Fruit fly (Drosophila melanogaster) whole organism, embryonic: ENCODE results near the gene ND-B16.6.

Experiments
- Atf3 ChIP-seq: fragments of 200-800 bp; sonication (Bioruptor generic); optimal IDR thresholded peaks from 3 replicates; lab custom pipeline; 2016; ENCODE audit warnings: missing biosample characterization, missing genetic modification characterization
- BEAF-32 ChIP-seq: fragments of 200-800 bp; sonication (Bioruptor generic); optimal IDR thresholded peaks from 3 replicates; lab custom pipeline; 2017; ENCODE audit warnings: missing biosample characterization, missing genetic modification characterization, mild to moderate bottlenecking, moderate library complexity, missing genetic modification reagents
- Blimp-1 ChIP-seq: fragments of 200-800 bp; sonication (Bioruptor generic); optimal IDR thresholded peaks from 3 replicates; lab custom pipeline; 2018; ENCODE audit warnings: missing biosample characterization, missing genetic modification characterization, mild to moderate bottlenecking, moderate library complexity, missing genetic modification reagents
- CG1024 ChIP-seq: fragments of 200-800 bp; sonication (Bioruptor generic); IDR thresholded peaks from 2 replicates; pipeline ENCODE4 v1.3.6; 2022; ENCODE audit warnings: missing biosample characterization, missing genetic modification characterization
- CG11695 ChIP-seq: fragments of 200-800 bp; sonication (Bioruptor generic); IDR thresholded peaks from 3 replicates; pipeline ENCODE4 v1.3.6; 2022; ENCODE audit warnings: missing biosample characterization, missing genetic modification characterization
- CG13624 ChIP-seq: fragments of 200-800 bp; sonication (Bioruptor generic); optimal IDR thresholded peaks from 2 replicates; lab custom pipeline; 2016; ENCODE audit warnings: missing biosample characterization, missing genetic modification characterization
- CG13775 ChIP-seq: fragments of 200-800 bp; sonication (Bioruptor generic); optimal IDR thresholded peaks from 3 replicates; lab custom pipeline; 2017; ENCODE audit warnings: missing biosample characterization, mild to moderate bottlenecking, missing genetic modification characterization
- CG1602 ChIP-seq: fragments of 200-800 bp; sonication (Bioruptor generic); optimal IDR thresholded peaks from 3 replicates; lab custom pipeline; 2016; ENCODE audit warnings: missing biosample characterization, missing genetic modification characterization
- CG1603 ChIP-seq: fragments of 200-800 bp; sonication (Bioruptor generic); optimal IDR thresholded peaks from 2 replicates; lab custom pipeline; 2019; ENCODE audit warnings: missing biosample characterization, mild to moderate bottlenecking, missing genetic modification characterization, moderate library complexity
- CG18619 ChIP-seq: fragments of 200-800 bp; sonication (Bioruptor generic); optimal IDR thresholded peaks from 3 replicates; lab custom pipeline; 2017; ENCODE audit warnings: missing biosample characterization, mild to moderate bottlenecking, missing genetic modification characterization
- CG2120 ChIP-seq: fragments of 200-800 bp; sonication (Bioruptor generic); optimal IDR thresholded peaks from 3 replicates; lab custom pipeline; 2016; ENCODE audit warnings: missing biosample characterization, missing genetic modification characterization
- CG3163 ChIP-seq: fragments of 200-800 bp; sonication (Bioruptor generic); optimal IDR thresholded peaks from 3 replicates; lab custom pipeline; 2016; ENCODE audit warnings: missing biosample characterization, missing genetic modification characterization
- CG32767 ChIP-seq: fragments of 200-800 bp; sonication (Bioruptor generic); IDR thresholded peaks from 2 replicates; pipeline ENCODE4 v1.3.6; 2022; ENCODE audit warnings: missing biosample characterization, missing genetic modification characterization
- CG34224 ChIP-seq: fragments of 200-800 bp; sonication (Bioruptor generic); IDR thresholded peaks from 3 replicates; pipeline ENCODE4 v1.3.6; 2022; ENCODE audit warnings: missing biosample characterization, missing genetic modification characterization; ENCODE audit not compliant: partially characterized antibody
- CG34376 ChIP-seq: fragments of 200-800 bp; sonication (Bioruptor generic); optimal IDR thresholded peaks from 2 replicates; lab custom pipeline; 2018; ENCODE audit warnings: missing biosample characterization, mild to moderate bottlenecking, missing genetic modification characterization
- CG6689 ChIP-seq: fragments of 200-800 bp; sonication (Bioruptor generic); IDR thresholded peaks from 2 replicates; pipeline ENCODE4 v1.3.6; 2022; ENCODE audit warnings: missing biosample characterization, missing genetic modification characterization
- CG9817 ChIP-seq: fragments of 200-800 bp; sonication (Bioruptor generic); optimal IDR thresholded peaks from 2 replicates; lab custom pipeline; 2018; ENCODE audit warnings: missing biosample characterization, mild to moderate bottlenecking, missing genetic modification characterization, moderate library complexity
- Doc2 ChIP-seq: fragments of 200-800 bp; sonication (Bioruptor generic); IDR thresholded peaks from 2 replicates; pipeline ENCODE4 v1.3.6; 2022; ENCODE audit warnings: missing biosample characterization, missing genetic modification characterization
- Fer2 ChIP-seq: fragments of 200-800 bp; sonication (Bioruptor generic); optimal IDR thresholded peaks from 2 replicates; lab custom pipeline; 2018; ENCODE audit warnings: missing biosample characterization, mild to moderate bottlenecking, missing genetic modification characterization, moderate library complexity
- HHEX ChIP-seq: fragments of 200-800 bp; sonication (Bioruptor generic); optimal IDR thresholded peaks from 3 replicates; lab custom pipeline; 2017; ENCODE audit warnings: missing biosample characterization, mild to moderate bottlenecking, missing genetic modification characterization, missing genetic modification reagents
- HLHmδ ChIP-seq: fragments of 200-800 bp; sonication (Bioruptor generic); optimal IDR thresholded peaks from 2 replicates; lab custom pipeline; 2018; ENCODE audit warnings: missing biosample characterization, mild to moderate bottlenecking, missing genetic modification characterization, moderate library complexity
- MESR4 ChIP-seq: fragments of 200-800 bp; sonication (Bioruptor generic); optimal IDR thresholded peaks from 2 replicates; lab custom pipeline; 2018; ENCODE audit warnings: missing biosample characterization, mild to moderate bottlenecking, missing genetic modification characterization, moderate library complexity
- MTF-1 ChIP-seq: fragments of 200-800 bp; sonication (Bioruptor generic); optimal IDR thresholded peaks from 2 replicates; lab custom pipeline; 2018; ENCODE audit warnings: missing biosample characterization, mild to moderate bottlenecking, missing genetic modification characterization, borderline replicate concordance
- Mad ChIP-seq: fragments of 200-800 bp; sonication (Bioruptor generic); optimal IDR thresholded peaks from 2 replicates; lab custom pipeline; 2016; ENCODE audit warnings: missing biosample characterization, missing genetic modification characterization
- Meics ChIP-seq: fragments of 200-800 bp; sonication (Bioruptor generic); optimal IDR thresholded peaks from 2 replicates; lab custom pipeline; 2017; ENCODE audit warnings: missing biosample characterization, mild to moderate bottlenecking, missing genetic modification characterization
- Mes4 ChIP-seq: fragments of 200-800 bp; sonication (Bioruptor generic); optimal IDR thresholded peaks from 2 replicates; lab custom pipeline; 2016; ENCODE audit warnings: missing biosample characterization, missing genetic modification characterization
- Myb ChIP-seq: fragments of 200-800 bp; sonication (Bioruptor generic); optimal IDR thresholded peaks from 2 replicates; lab custom pipeline; 2016; ENCODE audit warnings: missing biosample characterization, missing genetic modification characterization
- Sox102F ChIP-seq: fragments of 200-800 bp; sonication (Bioruptor generic); optimal IDR thresholded peaks from 2 replicates; lab custom pipeline; 2018; ENCODE audit warnings: missing biosample characterization, mild to moderate bottlenecking, missing genetic modification characterization, moderate library complexity
- Tbp ChIP-seq: fragments of >200 bp; optimal IDR thresholded peaks from 2 replicates; lab custom pipeline; 2018; ENCODE audit warnings: missing biosample characterization, missing genetic modification characterization
- bbx ChIP-seq: fragments of 200-800 bp; sonication (Bioruptor generic); IDR thresholded peaks from 2 replicates; pipeline ENCODE4 v1.3.6; 2022; ENCODE audit warnings: missing biosample characterization, missing genetic modification characterization; ENCODE audit not compliant: partially characterized antibody
- chn ChIP-seq: fragments of 200-800 bp; sonication (Bioruptor generic); optimal IDR thresholded peaks from 2 replicates; lab custom pipeline; 2016; ENCODE audit warnings: missing biosample characterization, missing genetic modification characterization
- crol ChIP-seq: fragments of 200-800 bp; sonication (Bioruptor generic); IDR thresholded peaks from 2 replicates; pipeline ENCODE4 v1.3.6; 2022; ENCODE audit warnings: missing biosample characterization, missing genetic modification characterization
- cwo ChIP-seq: fragments of 200-800 bp; sonication (Bioruptor generic); optimal IDR thresholded peaks from 3 replicates; lab custom pipeline; 2017; ENCODE audit warnings: missing biosample characterization, missing genetic modification characterization, mild to moderate bottlenecking, moderate library complexity, missing genetic modification reagents
- dati ChIP-seq: fragments of 200-800 bp; sonication (Bioruptor generic); IDR thresholded peaks from 2 replicates; pipeline ENCODE4 v1.3.6; 2022; ENCODE audit warnings: missing biosample characterization, missing genetic modification characterization
- fd102C ChIP-seq: fragments of 200-800 bp; sonication (Bioruptor generic); optimal IDR thresholded peaks from 2 replicates; lab custom pipeline; 2018; ENCODE audit warnings: missing biosample characterization, mild to moderate bottlenecking, missing genetic modification characterization, moderate library complexity
- gfzf ChIP-seq: fragments of 200-800 bp; sonication (Bioruptor generic); optimal IDR thresholded peaks from 2 replicates; lab custom pipeline; 2016; ENCODE audit warnings: missing biosample characterization, mild to moderate bottlenecking, missing genetic modification characterization, moderate library complexity
- gro ChIP-seq: fragments of 200-800 bp; sonication (Bioruptor generic); optimal IDR thresholded peaks from 2 replicates; lab custom pipeline; 2016; ENCODE audit warnings: missing biosample characterization, missing genetic modification characterization
- knrl ChIP-seq: fragments of 200-800 bp; sonication (Bioruptor generic); IDR thresholded peaks from 3 replicates; pipeline ENCODE4 v1.3.6; 2022; ENCODE audit warnings: missing biosample characterization, missing genetic modification characterization; ENCODE audit not compliant: partially characterized antibody
- lab ChIP-seq: fragments of 200-800 bp; sonication (Bioruptor generic); optimal IDR thresholded peaks from 3 replicates; lab custom pipeline; 2017; ENCODE audit warnings: missing biosample characterization, missing genetic modification characterization, mild to moderate bottlenecking, moderate library complexity, missing genetic modification reagents
- maf-S ChIP-seq: fragments of 200-800 bp; sonication (Bioruptor generic); optimal IDR thresholded peaks from 2 replicates; lab custom pipeline; 2016; ENCODE audit warnings: missing biosample characterization, missing genetic modification characterization
- nau ChIP-seq: fragments of 200-800 bp; sonication (Bioruptor generic); optimal IDR thresholded peaks from 3 replicates; lab custom pipeline; 2017; ENCODE audit warnings: missing biosample characterization, mild to moderate bottlenecking, missing genetic modification characterization, missing genetic modification reagents
- nom ChIP-seq: fragments of 200-800 bp; sonication (Bioruptor generic); optimal IDR thresholded peaks from 2 replicates; lab custom pipeline; 2017; ENCODE audit warnings: missing biosample characterization, missing genetic modification characterization, mild to moderate bottlenecking, moderate library complexity, missing genetic modification reagents
- peb ChIP-seq: fragments of 200-800 bp; sonication (Bioruptor generic); IDR thresholded peaks from 2 replicates; pipeline ENCODE4 v1.3.6; 2022; ENCODE audit warnings: missing biosample characterization, missing genetic modification characterization
- sisA ChIP-seq: fragments of 200-800 bp; sonication (Bioruptor generic); IDR thresholded peaks from 2 replicates; pipeline ENCODE4 v1.3.6; 2022; ENCODE audit warnings: missing biosample characterization, missing genetic modification characterization
- so ChIP-seq: fragments of 200-800 bp; sonication (Bioruptor generic); IDR thresholded peaks from 3 replicates; pipeline ENCODE4 v1.3.6; 2022; ENCODE audit warnings: missing biosample characterization, missing genetic modification characterization
- stwl ChIP-seq: fragments of 200-800 bp; sonication (Bioruptor generic); optimal IDR thresholded peaks from 3 replicates; lab custom pipeline; 2018; ENCODE audit warnings: missing biosample characterization, mild to moderate bottlenecking, missing genetic modification characterization, moderate library complexity
- tgo ChIP-seq: fragments of 200-800 bp; sonication (Bioruptor generic); IDR thresholded peaks from 3 replicates; pipeline ENCODE4 v1.3.6; 2022; ENCODE audit warnings: missing biosample characterization, missing genetic modification characterization
- zen ChIP-seq: fragments of 200-800 bp; sonication (Bioruptor generic); optimal IDR thresholded peaks from 3 replicates; lab custom pipeline; 2018; ENCODE audit warnings: missing biosample characterization, mild to moderate bottlenecking, missing genetic modification characterization, moderate library complexity

ND-B16.6 gene

dm6 chrX:6351917-6352768, 1.9 kb upstream of the ND-B16.6 start (continued):
- TF ChIP-seq CG34376 (GFP tag; lab: Kevin White, UChicago) (peak; percentile 50), tgo (GFP tag; lab: Robert Waterston, UW) (no peak), CG11695 (GFP tag; lab: Robert Waterston, UW) (0 out of 3 replicates have a peak, but pooled peaks have one; percentile 7), Sox102F (GFP tag; lab: Kevin White, UChicago) (no peak), CG9817 (tag; lab: Kevin White, UChicago) (no peak), knrl (GFP tag; lab: Robert Waterston, UW) (peak; percentile 34; the same call in 1 of the 3 replicates), zen (no peak), HHEX (GFP tag; lab: Kevin White, UChicago) (peak; percentile 51), Tbp (GFP tag; lab: Kevin White, UChicago) (no peak), maf-S (no peak), BEAF-32 (GFP tag; lab: Kevin White, UChicago) (peak; percentile 56), CG2120 (GFP tag; lab: Kevin White, UChicago) (peak; percentile 5), Doc2 (GFP tag; lab: Robert Waterston, UW) (no peak), CG34224 (GFP tag; lab: Robert Waterston, UW) (no peak), gfzf (GFP tag; lab: Kevin White, UChicago) (peak; percentile 90), CG3163 (GFP tag; lab: Kevin White, UChicago) (no peak), chn (peak; percentile 21), Atf3 (GFP tag; lab: Kevin White, UChicago) (no peak), CG13775 (GFP tag; lab: Kevin White, UChicago) (peak; percentile 24), CG1024 (GFP tag; lab: Robert Waterston, UW) (no peak), cwo (GFP tag; lab: Kevin White, UChicago) (peak; percentile 23), crol (GFP tag; lab: Robert Waterston, UW) (peak; percentile 53), dati (GFP tag; lab: Robert Waterston, UW) (no peak), Mes4 (GFP tag; lab: Kevin White, UChicago) (no peak), peb (GFP tag; lab: Robert Waterston, UW) (no peak), CG6689 (GFP tag; lab: Robert Waterston, UW) (0 out of 2 replicates have a peak, but pooled peaks have one; percentile 18), gro (no peak), so (GFP tag; lab: Robert Waterston, UW) (0 out of 3 replicates have a peak, but pooled peaks have one; percentile 11), CG1602 (GFP tag; lab: Kevin White, UChicago) (no peak), MESR4 (GFP tag; lab: Kevin White, UChicago) (peak; percentile 51), CG1603 (tag; lab: Kevin White, UChicago) (peak; percentile 10), nom (peak; percentile 37), CG32767 (GFP tag; lab: Robert Waterston, UW) (0 out of 2 replicates have a peak, but pooled peaks have one; percentile 29), CG18619 (GFP tag; lab: Kevin White, UChicago) (no peak), bbx (GFP tag; lab: Robert Waterston, UW) (peak; percentile 43; the same call in 1 of the 2 replicates), lab (GFP tag; lab: Kevin White, UChicago) (peak; percentile 74), nau (GFP tag; lab: Kevin White, UChicago) (peak; percentile 36), Blimp-1 (GFP tag; lab: Kevin White, UChicago) (peak; percentile 66), HLHmδ (GFP tag; lab: Kevin White, UChicago) (peak; percentile 88), Fer2 (tag; lab: Kevin White, UChicago) (peak; percentile 6), fd102C (GFP tag; lab: Kevin White, UChicago) (no peak), Meics (peak; percentile 44), CG13624 (peak; percentile 13), sisA (no peak), stwl (tag; lab: Kevin White, UChicago) (peak; percentile 60), Mad (no peak), MTF-1 (GFP tag; lab: Kevin White, UChicago) (peak; percentile 38), Myb (GFP tag; lab: Kevin White, UChicago) (peak; percentile 75)
